Worm (Caenorhabditis elegans) whole organism, late embryonic: ENCODE data around the gene R05G9R.1.
A peak's percentile ranks its signal among the peaks of the same experiment; 100 is the strongest.

Experiments
- F13H6.1 ChIP-seq: sonication (generic microtip); optimal IDR thresholded peaks from 2 replicates; lab custom pipeline; 2016; ENCODE audit warnings: missing genetic modification characterization, missing compliant biosample characterization
- K02D7.2 ChIP-seq: sonication (generic microtip); optimal IDR thresholded peaks from 2 replicates; lab custom pipeline; 2017; ENCODE audit warnings: mild to moderate bottlenecking, missing genetic modification characterization, missing compliant biosample characterization
- K09A11.1 ChIP-seq: sonication (generic microtip); optimal IDR thresholded peaks from 2 replicates; lab custom pipeline; 2017; ENCODE audit warnings: antibody characterized with exemption, mild to moderate bottlenecking, missing genetic modification characterization, missing compliant biosample characterization; ENCODE audit not compliant: insufficient read depth
- Y22D7AL.16 ChIP-seq: sonication (generic microtip); optimal IDR thresholded peaks from 2 replicates; lab custom pipeline; 2016; ENCODE audit warnings: missing genetic modification characterization, missing compliant biosample characterization
- ahr-1 ChIP-seq: sonication (generic microtip); optimal IDR thresholded peaks from 2 replicates; lab custom pipeline; 2016; ENCODE audit warnings: missing genetic modification characterization, missing compliant biosample characterization
- ceh-14 ChIP-seq: sonication (generic microtip); optimal IDR thresholded peaks from 2 replicates; lab custom pipeline; 2016; ENCODE audit warnings: missing genotype, missing genetic modification characterization, missing compliant biosample characterization
- ceh-31 ChIP-seq: sonication (generic microtip); optimal IDR thresholded peaks from 2 replicates; lab custom pipeline; 2016; ENCODE audit warnings: missing genetic modification characterization, missing compliant biosample characterization
- ceh-34 ChIP-seq: sonication (generic microtip); optimal IDR thresholded peaks from 2 replicates; lab custom pipeline; 2016; ENCODE audit warnings: mild to moderate bottlenecking, missing genetic modification characterization, missing compliant biosample characterization
- che-1 ChIP-seq: sonication (generic microtip); optimal IDR thresholded peaks from 2 replicates; lab custom pipeline; 2016; ENCODE audit warnings: mild to moderate bottlenecking, missing genetic modification characterization, missing compliant biosample characterization
- dmd-4 ChIP-seq: sonication (generic microtip); optimal IDR thresholded peaks from 2 replicates; lab custom pipeline; 2016; ENCODE audit warnings: borderline replicate concordance, missing genetic modification characterization, missing compliant biosample characterization
- dve-1 ChIP-seq: sonication (generic microtip); optimal IDR thresholded peaks from 2 replicates; lab custom pipeline; 2017; ENCODE audit warnings: antibody characterized with exemption, mild to moderate bottlenecking, missing genetic modification characterization, missing compliant biosample characterization
- elt-4 ChIP-seq: sonication (generic microtip); optimal IDR thresholded peaks from 2 replicates; lab custom pipeline; 2016; ENCODE audit warnings: missing genetic modification characterization, missing compliant biosample characterization
- ets-4 ChIP-seq: sonication (generic microtip); optimal IDR thresholded peaks from 2 replicates; lab custom pipeline; 2016; ENCODE audit warnings: missing genetic modification characterization, missing compliant biosample characterization
- fkh-6 ChIP-seq: sonication (generic microtip); optimal IDR thresholded peaks from 2 replicates; lab custom pipeline; 2016; ENCODE audit warnings: missing genetic modification characterization, missing compliant biosample characterization
- gmeb-2 ChIP-seq: sonication (generic microtip); optimal IDR thresholded peaks from 2 replicates; lab custom pipeline; 2016; ENCODE audit warnings: missing genetic modification characterization, inconsistent platforms, missing compliant biosample characterization
- hlh-30 ChIP-seq: sonication (generic microtip); optimal IDR thresholded peaks from 2 replicates; lab custom pipeline; 2017; ENCODE audit warnings: antibody characterized with exemption, missing genetic modification characterization, missing compliant biosample characterization; ENCODE audit not compliant: insufficient read depth
- hlh-6 ChIP-seq: sonication (generic microtip); optimal IDR thresholded peaks from 2 replicates; lab custom pipeline; 2016; ENCODE audit warnings: missing genotype, missing genetic modification characterization, missing compliant biosample characterization
- hlh-8 ChIP-seq: sonication (generic microtip); optimal IDR thresholded peaks from 2 replicates; lab custom pipeline; 2016; ENCODE audit warnings: missing genotype, missing genetic modification characterization, missing compliant biosample characterization
- lim-6 ChIP-seq: sonication (generic microtip); optimal IDR thresholded peaks from 2 replicates; lab custom pipeline; 2016; ENCODE audit warnings: missing genetic modification characterization, missing compliant biosample characterization
- lin-11 ChIP-seq: fragments of 200-800 bp; sonication (Bioruptor generic); optimal IDR thresholded peaks from 2 replicates; lab custom pipeline; 2018; ENCODE audit warnings: mild to moderate bottlenecking, missing genetic modification characterization, missing compliant biosample characterization
- madf-2 ChIP-seq: sonication (generic microtip); optimal IDR thresholded peaks from 2 replicates; lab custom pipeline; 2017; ENCODE audit warnings: missing genetic modification characterization, missing compliant biosample characterization
- mec-3 ChIP-seq: sonication (generic microtip); optimal IDR thresholded peaks from 2 replicates; lab custom pipeline; 2016; ENCODE audit warnings: borderline replicate concordance, missing genetic modification characterization, missing compliant biosample characterization
- nfya-1 ChIP-seq: sonication (generic microtip); optimal IDR thresholded peaks from 2 replicates; lab custom pipeline; 2017; ENCODE audit warnings: missing genetic modification characterization, mild to moderate bottlenecking, missing compliant biosample characterization, antibody characterized with exemption, moderate library complexity
- nhr-232 ChIP-seq: sonication (generic microtip); optimal IDR thresholded peaks from 2 replicates; lab custom pipeline; 2016; ENCODE audit warnings: missing genetic modification characterization, missing compliant biosample characterization
- npax-4 ChIP-seq: sonication (generic microtip); optimal IDR thresholded peaks from 2 replicates; lab custom pipeline; 2016; ENCODE audit warnings: missing genetic modification characterization, missing compliant biosample characterization
- pat-9 ChIP-seq: fragments of 200-800 bp; sonication (Bioruptor generic); optimal IDR thresholded peaks from 2 replicates; lab custom pipeline; 2018; ENCODE audit warnings: mild to moderate bottlenecking, missing genetic modification characterization, moderate library complexity, missing compliant biosample characterization
- pax-1 ChIP-seq: fragments of 150-350 bp; optimal IDR thresholded peaks from 2 replicates; lab custom pipeline; 2014; ENCODE audit warnings: missing biosample characterization, missing genetic modification characterization
- pha-4 ChIP-seq: fragments of 150-350 bp; optimal IDR thresholded peaks from 2 replicates; lab custom pipeline; 2018; ENCODE audit warnings: missing biosample characterization, missing genetic modification reagents, missing genetic modification characterization
- pros-1 ChIP-seq: fragments of 150-350 bp; optimal IDR thresholded peaks from 2 replicates; lab custom pipeline; 2014; ENCODE audit warnings: missing biosample characterization, missing genetic modification reagents, missing genetic modification characterization
- ref-2 ChIP-seq: sonication (generic microtip); optimal IDR thresholded peaks from 2 replicates; lab custom pipeline; 2016; ENCODE audit warnings: missing genetic modification characterization, missing compliant biosample characterization
- sdc-2 ChIP-seq: sonication (generic microtip); optimal IDR thresholded peaks from 2 replicates; lab custom pipeline; 2016; ENCODE audit warnings: missing genotype, missing genetic modification characterization, missing compliant biosample characterization
- sox-2 ChIP-seq: fragments of 200-800 bp; sonication (Bioruptor generic); IDR thresholded peaks from 2 replicates; pipeline ENCODE4 v1.3.6; 2022; ENCODE audit warnings: missing genetic modification reagents, missing genetic modification characterization, missing compliant biosample characterization
- sox-4 ChIP-seq: sonication (generic microtip); optimal IDR thresholded peaks from 2 replicates; lab custom pipeline; 2017; ENCODE audit warnings: mild to moderate bottlenecking, missing genetic modification characterization, inconsistent platforms, missing compliant biosample characterization
- tbx-2 ChIP-seq: sonication (generic microtip); optimal IDR thresholded peaks from 2 replicates; lab custom pipeline; 2016; ENCODE audit warnings: missing genetic modification characterization, missing compliant biosample characterization
- tbx-7 ChIP-seq: sonication (generic microtip); optimal IDR thresholded peaks from 2 replicates; lab custom pipeline; 2016; ENCODE audit warnings: missing genotype, missing genetic modification characterization, missing compliant biosample characterization
- unc-3 ChIP-seq, 2 experiments: fragments of 200-800 bp in 1 of 2; sonication (Bioruptor generic) in 1 of 2; sonication (generic microtip) in 1 of 2; conservative IDR thresholded peaks in 1 of 2; optimal IDR thresholded peaks in 1 of 2; 2 replicates each; pipeline versions ENCODE4 v1.3.6 to Lab custom; 2016 to 2022; ENCODE audit warnings: missing compliant biosample characterization in 2 of 2, missing genetic modification characterization in 2 of 2, missing genetic modification reagents in 1 of 2
- unc-42 ChIP-seq: sonication (generic microtip); optimal IDR thresholded peaks from 2 replicates; lab custom pipeline; 2016; ENCODE audit warnings: missing genotype, missing genetic modification characterization, missing compliant biosample characterization
- unc-55 ChIP-seq: sonication (generic microtip); optimal IDR thresholded peaks from 2 replicates; lab custom pipeline; 2017; ENCODE audit warnings: missing biosample characterization, missing genetic modification reagents, missing genetic modification characterization
- zip-5 ChIP-seq: sonication (generic microtip); optimal IDR thresholded peaks from 2 replicates; lab custom pipeline; 2016; ENCODE audit warnings: missing genetic modification characterization, missing compliant biosample characterization
- ztf-16 ChIP-seq: sonication (generic microtip); optimal IDR thresholded peaks from 2 replicates; lab custom pipeline; 2017; ENCODE audit warnings: missing genetic modification characterization, missing compliant biosample characterization

The R05G9R.1 gene

DNA sequence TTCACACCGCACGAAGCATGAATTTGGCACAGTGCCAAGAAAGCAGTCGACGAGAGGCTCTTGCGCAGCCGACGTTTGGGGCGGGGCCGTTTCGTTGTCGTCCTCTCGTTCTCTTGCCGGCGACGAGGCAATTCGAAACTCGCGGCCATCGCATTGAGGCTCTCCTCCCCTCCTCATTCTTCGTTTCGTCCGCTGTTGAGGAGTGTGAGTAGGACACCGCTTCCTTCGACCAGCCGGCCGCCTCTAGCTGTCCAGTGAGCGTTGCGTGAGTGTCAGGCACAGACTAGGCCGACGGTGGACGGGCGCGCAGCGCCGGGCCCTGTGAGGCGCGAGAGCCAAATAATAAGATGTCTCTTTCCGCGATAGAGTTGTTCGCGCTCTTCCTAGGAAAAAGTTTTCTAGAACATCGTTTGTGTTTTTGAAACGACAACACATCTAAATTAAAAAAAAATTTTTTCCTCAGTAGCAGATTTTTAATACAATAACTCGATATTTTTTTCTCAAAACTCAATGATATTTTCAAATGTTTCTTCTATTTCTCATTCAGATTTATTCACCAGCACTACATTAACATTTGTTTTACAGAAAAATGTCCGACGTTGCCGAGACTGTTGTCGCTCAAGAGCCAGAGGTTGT is 21.9 kb downstream of the R05G9R.1 start, which contains the start of the genes T28D9.11 and T28D9.1 (continued):
- TF ChIP-seq K02D7.2 (tag; lab: Kevin White, UChicago) (no peak), ceh-34 (peak; percentile 82), pha-4 (tag; lab: Kevin White, UChicago) (no peak), fkh-6 (tag; lab: Kevin White, UChicago) (peak; percentile 12), unc-42 (tag; lab: Kevin White, UChicago) (peak; percentile 46), hlh-30 (no peak), sdc-2 (tag; lab: Kevin White, UChicago) (peak; percentile 37), mec-3 (tag; lab: Kevin White, UChicago) (no peak), gmeb-2 (tag; lab: Kevin White, UChicago) (no peak), F13H6.1 (no peak), lin-11 (no peak), unc-3 (GFP tag; conservative IDR thresholded peaks at IDR 0.05; lab: Robert Waterston, UW) (no peak; the same call in 1 of the 2 replicates), unc-3 (tag; optimal IDR thresholded peaks at IDR 0.05; lab: Kevin White, UChicago) (no peak), pat-9 (peak; percentile 48), sox-2 (0 out of 2 replicates have a peak, but pooled peaks have one; percentile 10), sox-4 (tag; lab: Kevin White, UChicago) (peak; percentile 13), hlh-8 (tag; lab: Kevin White, UChicago) (no peak), K09A11.1 (no peak), dmd-4 (tag; lab: Kevin White, UChicago) (peak; percentile 50), pros-1 (tag; lab: Kevin White, UChicago) (peak; percentile 49), npax-4 (no peak), elt-4 (tag; lab: Kevin White, UChicago) (no peak), lim-6 (tag; lab: Kevin White, UChicago) (no peak), ahr-1 (no peak), tbx-2 (tag; lab: Kevin White, UChicago) (peak; percentile 67), ceh-14 (peak; percentile 75), tbx-7 (no peak), dve-1 (tag; lab: Kevin White, UChicago) (peak; percentile 5), ztf-16 (tag; lab: Kevin White, UChicago) (no peak), che-1 (no peak), zip-5 (tag; lab: Kevin White, UChicago) (peak; percentile 19), madf-2 (tag; lab: Kevin White, UChicago) (no peak), hlh-6 (tag; lab: Kevin White, UChicago) (peak; percentile 16)
- TF ChIP-seq, all 69 proteins: peak for 31

- no peak for TF ChIP-seq F13H6.1
- TF ChIP-seq ahr-1 = no peak
- no peak for TF ChIP-seq tbx-7
- no peak for TF ChIP-seq pax-1
- no peak for TF ChIP-seq ceh-34
- TF ChIP-seq tbx-2 (tag; lab: Kevin White, UChicago) = no peak
- no peak for TF ChIP-seq dve-1 (tag; lab: Kevin White, UChicago)
- TF ChIP-seq zip-5 (tag; lab: Kevin White, UChicago) = no peak
- no peak for TF ChIP-seq unc-55 (GFP tag; lab: Kevin White, UChicago)
- TF ChIP-seq ceh-14 = no peak
- no peak for TF ChIP-seq K02D7.2 (tag; lab: Kevin White, UChicago)
- TF ChIP-seq ceh-31 (tag; lab: Kevin White, UChicago) = no peak
- TF ChIP-seq ets-4 (tag; lab: Kevin White, UChicago) = no peak
- no peak for TF ChIP-seq lim-6 (tag; lab: Kevin White, UChicago)
- no peak for TF ChIP-seq ref-2 (tag; lab: Kevin White, UChicago)
- TF ChIP-seq Y22D7AL.16 (tag; lab: Kevin White, UChicago) = no peak
Observed at ce11 chrII:6491187-6491586, 22.6 kb downstream of the R05G9R.1 start.

DNA sequence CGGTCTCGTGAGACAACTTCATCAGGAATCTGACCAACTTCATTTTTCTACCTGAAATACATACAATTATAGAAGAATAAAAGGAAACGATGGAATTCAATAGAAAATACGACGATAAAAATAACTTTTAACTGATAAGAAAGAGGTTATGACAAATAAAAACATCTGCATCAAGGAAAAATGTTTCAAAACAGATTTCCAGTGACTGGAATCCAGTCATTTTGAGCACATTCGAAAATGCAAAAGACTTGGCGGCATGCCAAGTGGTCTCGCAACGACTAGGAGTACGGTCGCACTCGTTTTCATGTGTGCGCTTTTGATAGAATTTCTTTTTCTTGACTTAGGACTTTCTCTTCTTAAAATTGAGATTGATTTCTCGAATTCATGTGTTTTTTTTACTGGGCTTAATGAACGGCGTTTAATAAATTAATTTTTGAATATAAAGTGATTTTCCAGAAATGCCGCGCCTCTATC is 24.1 kb downstream of the R05G9R.1 start, which contains the start of the genes snr-3 and rsp-5:
snr-3 (minus strand) TSS at position 51 of the 474 bp plus-strand sequence.
rsp-5 (plus strand) TSS at position 455 of the 474 bp plus-strand sequence.
- no peak for TF ChIP-seq nhr-232
- peak; percentile 79 for TF ChIP-seq nfya-1
- TF ChIP-seq tbx-2 (tag; lab: Kevin White, UChicago) = peak; percentile 8
